Worm (Caenorhabditis elegans) whole organism, young adult: ENCODE results near the gene T10D4.6.
"Not testable (repeated sequence)": the region's sequence is repeated elsewhere in the genome, so short reads cannot be mapped to it uniquely, and the experiment has no call there.

Experiments
- F49E8.2 ChIP-seq: sonication (generic microtip); optimal IDR thresholded peaks from 3 replicates; lab custom pipeline; 2017; ENCODE audit warnings: missing genetic modification characterization, mild to moderate bottlenecking, missing compliant biosample characterization, antibody characterized with exemption, moderate library complexity; ENCODE audit not compliant: insufficient read depth
- F55B11.4 ChIP-seq: sonication (generic microtip); optimal IDR thresholded peaks from 2 replicates; lab custom pipeline; 2016; ENCODE audit warnings: missing compliant biosample characterization, missing genetic modification characterization, borderline replicate concordance; ENCODE audit not compliant: insufficient read depth
- F57A8.1 ChIP-seq: fragments of 200-800 bp; sonication (Bioruptor generic); optimal IDR thresholded peaks from 2 replicates; lab custom pipeline; 2018; ENCODE audit warnings: mild to moderate bottlenecking, missing genetic modification characterization, moderate library complexity, missing compliant biosample characterization
- K11D2.4 ChIP-seq: fragments of 200-800 bp; sonication (Bioruptor generic); IDR thresholded peaks from 2 replicates; pipeline ENCODE4 v1.3.6; 2022; ENCODE audit warnings: missing genetic modification reagents, missing genetic modification characterization, missing compliant biosample characterization
- Y95B8A.8 ChIP-seq: fragments of 200-800 bp; sonication (Bioruptor generic); IDR thresholded peaks from 2 replicates; pipeline ENCODE4 v1.3.6; 2022; ENCODE audit warnings: missing genetic modification reagents, missing genetic modification characterization, missing compliant biosample characterization
- ZK185.1 ChIP-seq: sonication (generic microtip); optimal IDR thresholded peaks from 2 replicates; lab custom pipeline; 2016; ENCODE audit warnings: mild to moderate bottlenecking, missing genetic modification characterization, missing compliant biosample characterization; ENCODE audit not compliant: poor library complexity, severe bottlenecking
- atf-7 ChIP-seq: sonication (generic microtip); optimal IDR thresholded peaks from 2 replicates; lab custom pipeline; 2017; ENCODE audit warnings: mild to moderate bottlenecking, missing genetic modification characterization, missing compliant biosample characterization
- attf-5 ChIP-seq: fragments of 200-800 bp; sonication (Bioruptor generic); optimal IDR thresholded peaks from 2 replicates; lab custom pipeline; 2018; ENCODE audit warnings: mild to moderate bottlenecking, missing genetic modification characterization, missing compliant biosample characterization
- attf-6 ChIP-seq: fragments of 200-800 bp; sonication (Bioruptor generic); IDR thresholded peaks from 2 replicates; pipeline ENCODE4 v1.3.6; 2022; ENCODE audit warnings: missing genetic modification reagents, missing genetic modification characterization, missing compliant biosample characterization
- bed-2 ChIP-seq: fragments of 200-800 bp; sonication (Bioruptor generic); IDR thresholded peaks from 2 replicates; pipeline ENCODE4 v1.3.6; 2022; ENCODE audit warnings: missing genetic modification reagents, missing genetic modification characterization, missing compliant biosample characterization
- cebp-1 ChIP-seq, 2 experiments: fragments of 200-800 bp in 1 of 2; sonication (Bioruptor generic) in 1 of 2; sonication (generic microtip) in 1 of 2; IDR thresholded peaks in 1 of 2; optimal IDR thresholded peaks in 1 of 2; 2 replicates each; pipeline versions ENCODE4 v1.3.6 to Lab custom; 2017 to 2022; ENCODE audit warnings: missing compliant biosample characterization in 2 of 2, missing genetic modification characterization in 2 of 2, mild to moderate bottlenecking in 1 of 2, missing genetic modification reagents in 1 of 2, moderate library complexity in 1 of 2
- ceh-100 ChIP-seq: fragments of 200-800 bp; sonication (Bioruptor generic); IDR thresholded peaks from 2 replicates; pipeline ENCODE4 v1.3.6; 2022; ENCODE audit warnings: missing genetic modification reagents, missing genetic modification characterization, missing compliant biosample characterization
- ceh-27 ChIP-seq: fragments of 200-800 bp; sonication (Bioruptor generic); optimal IDR thresholded peaks from 2 replicates; lab custom pipeline; 2018; ENCODE audit warnings: mild to moderate bottlenecking, missing genetic modification characterization, moderate library complexity, missing compliant biosample characterization
- ceh-91 ChIP-seq: fragments of 200-800 bp; sonication (Bioruptor generic); IDR thresholded peaks from 2 replicates; pipeline ENCODE4 v1.3.6; 2022; ENCODE audit warnings: missing genetic modification reagents, missing genetic modification characterization, missing compliant biosample characterization
- chd-7 ChIP-seq: sonication (generic microtip); optimal IDR thresholded peaks from 2 replicates; lab custom pipeline; 2016; ENCODE audit warnings: mild to moderate bottlenecking, missing genetic modification characterization, moderate library complexity, missing compliant biosample characterization
- dpff-1 ChIP-seq: sonication (generic microtip); optimal IDR thresholded peaks from 2 replicates; lab custom pipeline; 2017; ENCODE audit warnings: mild to moderate bottlenecking, missing genetic modification characterization, missing compliant biosample characterization
- dpl-1 ChIP-seq: fragments of 150-350 bp; optimal IDR thresholded peaks from 2 replicates; lab custom pipeline; 2014; ENCODE audit warnings: missing biosample characterization, missing genetic modification reagents, missing genetic modification characterization
- efl-1 ChIP-seq: fragments of 150-350 bp; optimal IDR thresholded peaks from 2 replicates; lab custom pipeline; 2014; ENCODE audit warnings: missing biosample characterization, missing genetic modification reagents, missing genetic modification characterization
- ets-4 ChIP-seq: fragments of 200-800 bp; sonication (Bioruptor generic); optimal IDR thresholded peaks from 2 replicates; lab custom pipeline; 2018; ENCODE audit warnings: mild to moderate bottlenecking, missing genetic modification characterization, missing compliant biosample characterization
- hmg-1.2 ChIP-seq: fragments of 200-800 bp; sonication (Bioruptor generic); IDR thresholded peaks from 2 replicates; pipeline ENCODE4 v1.3.6; 2022; ENCODE audit warnings: missing genetic modification reagents, missing genetic modification characterization, missing compliant biosample characterization
- let-607 ChIP-seq, 2 experiments: fragments of 200-800 bp in 1 of 2; sonication (Bioruptor generic) in 1 of 2; sonication (generic microtip) in 1 of 2; optimal IDR thresholded peaks; 2 replicates each; lab custom pipeline; 2016 to 2018; ENCODE audit warnings: mild to moderate bottlenecking in 2 of 2, missing compliant biosample characterization in 2 of 2, missing genetic modification characterization in 2 of 2, moderate library complexity in 2 of 2, missing genotype in 1 of 2
- lin-40 ChIP-seq: sonication (generic microtip); optimal IDR thresholded peaks from 2 replicates; lab custom pipeline; 2016; ENCODE audit warnings: missing genetic modification characterization, mild to moderate bottlenecking, missing compliant biosample characterization, missing genotype, missing genetic modification reagents
- lsy-27 ChIP-seq: sonication (generic microtip); optimal IDR thresholded peaks from 2 replicates; lab custom pipeline; 2017; ENCODE audit warnings: missing genetic modification characterization, mild to moderate bottlenecking, missing compliant biosample characterization, antibody characterized with exemption, missing genotype, borderline replicate concordance; ENCODE audit not compliant: insufficient read depth
- madf-6 ChIP-seq: fragments of 200-800 bp; sonication (Bioruptor generic); IDR thresholded peaks from 2 replicates; pipeline ENCODE4 v1.3.6; 2022; ENCODE audit warnings: missing genetic modification reagents, missing genetic modification characterization, missing compliant biosample characterization
- madf-8 ChIP-seq: fragments of 200-800 bp; sonication (Bioruptor generic); conservative IDR thresholded peaks from 2 replicates; pipeline ENCODE4 v1.3.6; 2022; ENCODE audit warnings: missing genetic modification reagents, missing genetic modification characterization, missing compliant biosample characterization
- mcd-1 ChIP-seq: fragments of 200-800 bp; sonication (Bioruptor generic); IDR thresholded peaks from 2 replicates; pipeline ENCODE4 v1.3.6; 2022; ENCODE audit warnings: missing genetic modification reagents, missing genetic modification characterization, missing compliant biosample characterization
- mel-28 ChIP-seq: sonication (generic microtip); optimal IDR thresholded peaks from 2 replicates; lab custom pipeline; 2016; ENCODE audit warnings: borderline replicate concordance, mild to moderate bottlenecking, missing genetic modification characterization, missing compliant biosample characterization
- pbrm-1 ChIP-seq: fragments of 200-800 bp; sonication (Bioruptor generic); IDR thresholded peaks from 2 replicates; pipeline ENCODE4 v1.3.6; 2022; ENCODE audit warnings: missing genetic modification reagents, missing genetic modification characterization, missing compliant biosample characterization
- rec-8 ChIP-seq, 2 experiments: sonication (generic microtip); optimal IDR thresholded peaks; 2 replicates each; lab custom pipeline; 2016; ENCODE audit warnings: mild to moderate bottlenecking in 2 of 2, missing genetic modification characterization in 2 of 2, missing genetic modification reagents in 2 of 2, missing genotype in 2 of 2, missing biosample characterization in 1 of 2, missing compliant biosample characterization in 1 of 2, moderate library complexity in 1 of 2
- sdz-38 ChIP-seq: sonication (generic microtip); optimal IDR thresholded peaks from 2 replicates; lab custom pipeline; 2016; ENCODE audit warnings: missing genotype, missing genetic modification characterization, missing compliant biosample characterization
- snpc-1.1 ChIP-seq: sonication (generic microtip); optimal IDR thresholded peaks from 2 replicates; lab custom pipeline; 2017; ENCODE audit warnings: missing genetic modification characterization, mild to moderate bottlenecking, missing compliant biosample characterization, antibody characterized with exemption, moderate library complexity, missing genotype, missing genetic modification reagents; ENCODE audit not compliant: insufficient read depth
- tbp1 ChIP-seq: fragments of 200-800 bp; sonication (Bioruptor generic); optimal IDR thresholded peaks from 2 replicates; lab custom pipeline; 2018; ENCODE audit warnings: mild to moderate bottlenecking, missing genetic modification characterization, missing compliant biosample characterization
- tlf-1 ChIP-seq: fragments of 200-800 bp; sonication (Bioruptor generic); optimal IDR thresholded peaks from 2 replicates; lab custom pipeline; 2018; ENCODE audit warnings: mild to moderate bottlenecking, missing genetic modification characterization, missing compliant biosample characterization
- unc-130 ChIP-seq: sonication (generic microtip); optimal IDR thresholded peaks from 2 replicates; lab custom pipeline; 2016; ENCODE audit warnings: missing genetic modification reagents, missing genetic modification characterization, missing compliant biosample characterization
- unc-62 ChIP-seq: fragments of 150-350 bp; optimal IDR thresholded peaks from 2 replicates; lab custom pipeline; 2014; ENCODE audit warnings: missing biosample characterization, missing genetic modification reagents, missing genetic modification characterization
- zim-3 ChIP-seq: sonication (generic microtip); optimal IDR thresholded peaks from 2 replicates; lab custom pipeline; 2017; ENCODE audit warnings: mild to moderate bottlenecking, missing genetic modification characterization, moderate library complexity, missing compliant biosample characterization
- ztf-25 ChIP-seq: fragments of 200-800 bp; sonication (Bioruptor generic); IDR thresholded peaks from 2 replicates; pipeline ENCODE4 v1.3.6; 2022; ENCODE audit warnings: missing genetic modification reagents, missing genetic modification characterization, missing compliant biosample characterization
- ztf-28 ChIP-seq: fragments of 200-800 bp; sonication (Bioruptor generic); IDR thresholded peaks from 2 replicates; pipeline ENCODE4 v1.3.6; 2022; ENCODE audit warnings: missing genetic modification reagents, missing genetic modification characterization, missing compliant biosample characterization
- ztf-3 ChIP-seq: fragments of 200-800 bp; sonication (Bioruptor generic); optimal IDR thresholded peaks from 2 replicates; lab custom pipeline; 2018; ENCODE audit warnings: mild to moderate bottlenecking, missing genetic modification characterization, missing compliant biosample characterization

Gene T10D4.6

DNA sequence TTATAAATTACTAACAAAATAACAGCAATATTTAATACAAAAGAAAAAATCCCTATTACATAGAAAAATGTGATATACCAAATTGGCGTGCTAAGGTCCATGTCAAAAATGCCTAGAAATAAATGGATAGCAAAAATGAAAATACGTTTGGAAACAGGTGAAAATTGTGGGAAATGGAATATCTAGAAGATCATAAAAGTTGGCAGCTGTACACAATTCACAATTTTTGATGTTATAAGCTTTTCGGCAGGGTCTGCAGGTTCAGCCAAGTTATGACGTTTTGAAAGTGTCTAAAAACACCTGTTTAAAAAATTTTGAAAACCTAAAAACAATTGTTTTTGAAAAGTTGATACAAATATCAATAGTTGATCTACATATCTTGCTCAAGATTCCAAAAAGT, 23.7 kb downstream of the T10D4.6 start, which contains the start of gene sri-42:
Gene sri-42 (minus strand): TSS at position 101 of the 400 bp plus-strand sequence.
- not testable (repeated sequence) for TF ChIP-seq rec-8 (tag; optimal IDR thresholded peaks at IDR 0.05; lab: Kevin White, UChicago); attf-6 (GFP tag; lab: Robert Waterston, UW); atf-7 (tag; lab: Kevin White, UChicago)
- TF ChIP-seq, all 124 proteins: peak for 0; not testable (repeated sequence) for 124

DNA sequence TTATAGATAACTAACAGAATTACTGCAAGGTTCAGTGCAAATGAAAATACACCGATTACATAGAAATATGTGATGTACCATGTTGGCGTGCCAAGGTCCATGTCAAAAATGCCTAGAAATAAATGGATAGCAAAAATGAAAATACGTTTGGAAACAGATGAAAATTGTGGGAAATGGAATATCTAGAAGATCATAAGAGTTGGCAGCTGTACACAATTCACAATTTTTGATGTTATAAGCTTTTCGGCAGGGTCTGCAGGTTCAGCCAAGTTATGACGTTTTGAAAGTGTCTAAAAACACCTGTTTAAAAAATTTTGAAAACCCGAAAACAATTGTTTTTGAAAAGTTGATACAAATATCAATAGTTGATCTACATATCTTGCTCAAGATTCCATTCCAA, 25.4 kb downstream of the T10D4.6 start, which contains the start of gene sri-43:
Gene sri-43 (minus strand): TSS at position 101 of the 400 bp plus-strand sequence.
- TF ChIP-seq hmg-1.2 (GFP tag; lab: Robert Waterston, UW); snpc-1.1; ceh-27: not testable (repeated sequence)

DNA sequence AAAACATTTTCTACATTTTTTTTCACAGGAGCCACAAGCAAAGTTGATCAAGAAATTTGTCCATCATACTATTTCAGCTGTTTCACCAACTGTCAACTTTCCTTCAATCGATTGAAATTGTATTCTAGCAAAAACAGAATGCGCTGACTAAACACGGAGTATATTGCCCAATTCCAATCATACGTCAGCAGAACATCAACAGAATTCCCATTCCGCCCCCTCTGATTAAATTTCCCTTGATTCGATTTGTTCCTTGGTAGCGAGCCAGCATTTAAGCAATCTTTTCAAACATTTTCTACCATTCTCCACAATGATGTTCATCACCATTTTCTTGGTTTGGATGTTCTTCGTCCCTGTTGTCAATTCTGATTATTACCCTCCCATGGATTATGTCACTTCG, 26.7 kb downstream of the T10D4.6 start, which contains the start of gene T10D4.15:
Gene T10D4.15 (plus strand): TSS at position 301 of the 400 bp plus-strand sequence.
- TF ChIP-seq F55B11.4 (tag; lab: Kevin White, UChicago) (no peak), zim-3 (tag; lab: Kevin White, UChicago) (no peak), chd-7 (no peak), madf-6 (GFP tag; lab: Robert Waterston, UW) (no peak), ceh-100 (no peak), lsy-27 (tag; lab: Kevin White, UChicago) (no peak), let-607 (tag; optimal IDR thresholded peaks at IDR 0.05; lab: Kevin White, UChicago) (no peak), ztf-25 (GFP tag; lab: Robert Waterston, UW) (no peak), dpl-1 (GFP tag; lab: Kevin White, UChicago) (no peak), ZK185.1 (tag; lab: Kevin White, UChicago) (no peak), unc-62 (GFP tag; lab: Kevin White, UChicago) (no peak), ztf-3 (GFP tag; lab: Kevin White, UChicago) (no peak)

DNA sequence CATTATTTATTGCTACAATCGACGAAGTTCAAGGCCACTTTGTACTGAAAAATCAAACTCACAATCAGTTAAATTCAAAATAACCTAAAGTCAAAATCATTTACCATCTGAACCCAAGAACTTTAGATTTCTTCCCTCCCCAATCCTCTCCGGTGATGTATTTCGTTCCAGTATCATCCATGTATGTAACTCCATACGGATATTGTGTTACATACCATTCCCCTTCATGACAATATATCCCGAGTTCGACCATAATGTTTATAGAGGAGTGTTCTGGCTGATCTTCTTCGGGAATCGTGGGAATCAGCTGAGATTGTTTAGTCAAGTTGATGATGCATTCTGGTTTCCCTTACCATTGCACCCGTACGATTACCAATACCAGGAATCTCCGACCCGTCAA, 29.3 kb downstream of the T10D4.6 start:
- TF ChIP-seq sdz-38 (tag; lab: Kevin White, UChicago) (no peak), ztf-28 (GFP tag; lab: Robert Waterston, UW) (no peak), tbp1 (GFP tag; lab: Kevin White, UChicago) (no peak), hmg-1.2 (GFP tag; lab: Robert Waterston, UW) (no peak), mcd-1 (GFP tag; lab: Robert Waterston, UW) (no peak), F57A8.1 (no peak), dpff-1 (tag; lab: Kevin White, UChicago) (no peak), unc-130 (GFP tag; lab: Kevin White, UChicago) (no peak), ets-4 (GFP tag; lab: Kevin White, UChicago) (no peak)

DNA sequence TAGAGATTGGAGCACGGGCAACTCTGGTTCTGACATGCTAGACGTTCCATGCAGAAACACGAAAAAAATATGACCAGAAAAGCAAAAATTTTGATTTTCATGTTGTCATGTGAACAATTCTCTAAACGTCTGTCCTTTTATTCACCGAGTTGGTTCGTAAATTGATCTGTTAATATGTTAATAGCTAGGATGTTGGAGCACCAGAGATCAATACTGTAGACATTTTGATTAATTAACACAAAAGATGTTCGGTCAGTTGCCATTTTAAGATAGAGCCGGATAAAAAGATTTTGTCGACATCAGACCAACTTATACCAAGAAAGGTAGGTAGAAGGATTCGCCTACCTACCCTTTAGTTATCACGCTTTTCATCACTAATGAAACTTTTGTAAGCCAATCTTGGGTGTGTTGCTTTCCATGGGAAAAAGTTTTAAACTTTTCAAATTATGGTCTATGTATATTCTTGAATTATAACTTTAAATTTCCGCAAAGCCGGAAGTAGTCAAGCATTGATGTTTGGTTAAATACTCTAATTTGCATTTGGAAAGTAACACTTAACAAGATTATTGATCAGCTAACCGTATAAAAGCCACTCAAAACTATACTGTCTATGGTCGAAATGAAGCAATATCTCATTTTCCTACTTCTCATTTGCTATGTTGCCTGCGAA, 30.5 kb downstream of the T10D4.6 start, which contains the start of the genes T10D4.11 and T10D4.1:
Gene T10D4.11 (minus strand): TSS at position 101 of the 670 bp plus-strand sequence.
Gene T10D4.1 (plus strand): TSS at position 620 of the 670 bp plus-strand sequence.
- TF ChIP-seq ceh-91 (GFP tag; lab: Robert Waterston, UW) (no peak), F49E8.2 (tag; lab: Kevin White, UChicago) (no peak), lin-40 (tag; lab: Kevin White, UChicago) (no peak), attf-5 (GFP tag; lab: Kevin White, UChicago) (no peak), efl-1 (GFP tag; lab: Kevin White, UChicago) (no peak), K11D2.4 (GFP tag; lab: Robert Waterston, UW) (no peak), bed-2 (no peak), tlf-1 (GFP tag; lab: Kevin White, UChicago) (no peak), cebp-1 (GFP tag; IDR thresholded peaks at IDR 0.05; lab: Robert Waterston, UW) (no peak), cebp-1 (tag; optimal IDR thresholded peaks at IDR 0.05; lab: Kevin White, UChicago) (no peak), ceh-100 (no peak), mel-28 (tag; lab: Kevin White, UChicago) (no peak), Y95B8A.8 (GFP tag; lab: Robert Waterston, UW) (no peak), madf-8 (no peak), pbrm-1 (GFP tag; lab: Robert Waterston, UW) (no peak), ceh-27 (no peak)
